Fruit fly (Drosophila melanogaster) whole organism: ENCODE measurements around the gene Gfat2.

Source experiments
- CG8478 ChIP-seq: fragments of >200 bp; optimal IDR thresholded peaks from 2 replicates; lab custom pipeline; 2018; ENCODE audit warnings: inconsistent platforms
- psq ChIP-seq: fragments of >200 bp; optimal IDR thresholded peaks from 2 replicates; lab custom pipeline; 2017
- usp ChIP-seq: fragments of >200 bp; optimal IDR thresholded peaks from 2 replicates; lab custom pipeline; 2017; ENCODE audit warnings: missing biosample characterization, missing genetic modification characterization, mixed read lengths

DNA sequence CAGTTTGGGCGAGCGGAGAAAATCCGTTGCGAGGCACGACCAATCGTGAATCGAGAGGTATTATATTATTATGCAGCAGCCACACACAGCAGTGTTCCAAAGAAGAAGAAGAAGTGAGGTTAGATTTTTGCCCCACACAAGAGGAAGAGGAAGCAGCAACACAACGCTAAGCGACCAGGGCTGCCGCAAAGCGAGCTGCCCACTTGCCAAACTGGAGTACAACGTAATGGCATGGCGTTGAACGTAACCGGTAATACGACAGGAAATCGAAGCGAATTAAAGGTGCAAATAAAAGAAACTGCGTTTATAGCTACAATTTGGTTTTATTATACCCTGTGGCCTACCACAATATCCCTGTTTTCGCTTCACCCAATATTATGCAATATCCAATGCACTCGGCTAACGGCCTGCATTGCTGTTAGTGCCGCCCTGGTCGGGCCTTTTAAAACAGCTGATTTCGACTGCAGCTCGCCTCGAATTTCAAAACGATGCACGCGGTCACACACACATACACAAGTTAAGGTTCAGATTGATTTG, 4.0 kb downstream of the Gfat2 start:
- TF ChIP-seq usp (GFP tag; lab: Kevin White, UChicago) (no peak), psq (lab: Kevin White, UChicago) (no peak), CG8478 (no peak)
